Fruit fly (Drosophila melanogaster) whole organism, prepupa: ENCODE measurements around the gene Cyp4ac1.

Source experiments
- CG10631 ChIP-seq: fragments of 200-800 bp; sonication (Bioruptor generic); optimal IDR thresholded peaks from 2 replicates; lab custom pipeline; 2016; ENCODE audit warnings: missing biosample characterization, missing genetic modification characterization
- CG10669 ChIP-seq: fragments of 200-800 bp; sonication (Bioruptor generic); optimal IDR thresholded peaks from 3 replicates; lab custom pipeline; 2018; ENCODE audit warnings: missing biosample characterization, mild to moderate bottlenecking, missing genetic modification characterization, moderate library complexity
- CG11294 ChIP-seq: fragments of 200-800 bp; sonication (Bioruptor generic); IDR thresholded peaks from 2 replicates; pipeline ENCODE4 v1.3.6; 2022; ENCODE audit warnings: missing biosample characterization, missing genetic modification characterization
- CG15336 ChIP-seq: fragments of 200-800 bp; sonication (Bioruptor generic); IDR thresholded peaks from 2 replicates; pipeline ENCODE4 v1.3.6; 2022; ENCODE audit warnings: missing biosample characterization, missing genetic modification characterization
- CG1621 ChIP-seq: fragments of 200-800 bp; sonication (Bioruptor generic); optimal IDR thresholded peaks from 3 replicates; lab custom pipeline; 2018; ENCODE audit warnings: missing biosample characterization, mild to moderate bottlenecking, missing genetic modification characterization
- CG16779 ChIP-seq: fragments of 200-800 bp; sonication (Bioruptor generic); optimal IDR thresholded peaks from 3 replicates; lab custom pipeline; 2017; ENCODE audit warnings: missing biosample characterization, mild to moderate bottlenecking, missing genetic modification characterization
- CG3032 ChIP-seq: fragments of 200-800 bp; optimal IDR thresholded peaks from 2 replicates; lab custom pipeline; 2019; ENCODE audit warnings: missing biosample characterization, mild to moderate bottlenecking, missing genetic modification characterization, moderate library complexity
- CG31627 ChIP-seq: fragments of 200-800 bp; sonication (Bioruptor generic); optimal IDR thresholded peaks from 3 replicates; lab custom pipeline; 2016; ENCODE audit warnings: missing biosample characterization, missing genetic modification characterization
- CG32006 ChIP-seq: fragments of 200-800 bp; sonication (Bioruptor generic); optimal IDR thresholded peaks from 3 replicates; lab custom pipeline; 2017; ENCODE audit warnings: missing biosample characterization, mild to moderate bottlenecking, missing genetic modification characterization
- CG34406 ChIP-seq: fragments of 200-800 bp; sonication (Bioruptor generic); optimal IDR thresholded peaks from 3 replicates; lab custom pipeline; 2016; ENCODE audit warnings: missing biosample characterization, missing genetic modification characterization
- CG3919 ChIP-seq: fragments of 200-800 bp; sonication (Bioruptor generic); optimal IDR thresholded peaks from 3 replicates; lab custom pipeline; 2016; ENCODE audit warnings: missing biosample characterization, missing genetic modification characterization
- CG4318 ChIP-seq: fragments of 200-800 bp; sonication (Bioruptor generic); optimal IDR thresholded peaks from 3 replicates; lab custom pipeline; 2017; ENCODE audit warnings: missing biosample characterization, mild to moderate bottlenecking, missing genetic modification characterization
- CG6163 ChIP-seq: fragments of 200-800 bp; sonication (Bioruptor generic); IDR thresholded peaks from 3 replicates; pipeline ENCODE4 v1.3.6; 2022; ENCODE audit warnings: missing biosample characterization, missing genetic modification characterization
- CG6276 ChIP-seq: fragments of 200-800 bp; sonication (Bioruptor generic); optimal IDR thresholded peaks from 2 replicates; lab custom pipeline; 2017; ENCODE audit warnings: missing biosample characterization, mild to moderate bottlenecking, missing genetic modification characterization
- CG6792 ChIP-seq: fragments of 200-800 bp; sonication (Bioruptor generic); optimal IDR thresholded peaks from 3 replicates; lab custom pipeline; 2016; ENCODE audit warnings: missing biosample characterization, missing genetic modification characterization
- CG6808 ChIP-seq: fragments of 200-800 bp; sonication (Bioruptor generic); optimal IDR thresholded peaks from 3 replicates; lab custom pipeline; 2017; ENCODE audit warnings: missing biosample characterization, missing genetic modification characterization, mild to moderate bottlenecking, moderate library complexity, missing genetic modification reagents
- CG6854 ChIP-seq: fragments of 200-800 bp; sonication (Bioruptor generic); optimal IDR thresholded peaks from 2 replicates; lab custom pipeline; 2017; ENCODE audit warnings: missing biosample characterization, mild to moderate bottlenecking, missing genetic modification characterization
- CG7368 ChIP-seq: fragments of 200-800 bp; sonication (Bioruptor generic); optimal IDR thresholded peaks from 3 replicates; lab custom pipeline; 2016; ENCODE audit warnings: missing biosample characterization, missing genetic modification characterization
- CG8119 ChIP-seq: fragments of 200-800 bp; sonication (Bioruptor generic); IDR thresholded peaks from 3 replicates; pipeline ENCODE4 v1.3.6; 2022; ENCODE audit warnings: missing biosample characterization, missing genetic modification characterization
- CG8319 ChIP-seq: fragments of 200-800 bp; sonication (Bioruptor generic); optimal IDR thresholded peaks from 3 replicates; lab custom pipeline; 2016; ENCODE audit warnings: missing biosample characterization, missing genetic modification characterization
- CG8632 ChIP-seq: fragments of 200-800 bp; sonication (Bioruptor generic); optimal IDR thresholded peaks from 3 replicates; lab custom pipeline; 2016; ENCODE audit warnings: missing biosample characterization, missing genetic modification characterization
- Eip75B ChIP-seq: fragments of 200-800 bp; sonication (Bioruptor generic); optimal IDR thresholded peaks from 3 replicates; lab custom pipeline; 2016; ENCODE audit warnings: missing biosample characterization, missing genetic modification characterization
- Eip78C ChIP-seq: fragments of 200-800 bp; sonication (Bioruptor generic); peaks from one replicate; lab custom pipeline; 2016; ENCODE audit warnings: missing biosample characterization, missing genetic modification characterization
- Ets21C ChIP-seq: fragments of 200-800 bp; sonication (Bioruptor generic); optimal IDR thresholded peaks from 3 replicates; lab custom pipeline; 2016; ENCODE audit warnings: missing biosample characterization, missing genetic modification characterization
- Gug ChIP-seq: fragments of 200-800 bp; sonication (Bioruptor generic); IDR thresholded peaks from 2 replicates; pipeline ENCODE4 v1.3.6; 2022; ENCODE audit warnings: missing biosample characterization, missing genetic modification characterization
- Hr38 ChIP-seq: sonication (Bioruptor generic); optimal IDR thresholded peaks from 2 replicates; lab custom pipeline; 2016; ENCODE audit warnings: missing biosample characterization, missing genetic modification characterization
- Hr39 ChIP-seq: fragments of 200-800 bp; sonication (Bioruptor generic); optimal IDR thresholded peaks from 2 replicates; lab custom pipeline; 2016; ENCODE audit warnings: missing biosample characterization, missing genetic modification characterization
- Hr4 ChIP-seq: fragments of 200-800 bp; sonication (Bioruptor generic); optimal IDR thresholded peaks from 3 replicates; lab custom pipeline; 2016; ENCODE audit warnings: missing biosample characterization, missing genetic modification characterization
- Lpt ChIP-seq: fragments of 200-800 bp; sonication (Bioruptor generic); optimal IDR thresholded peaks from 3 replicates; lab custom pipeline; 2016; ENCODE audit warnings: missing biosample characterization, missing genetic modification characterization
- Met ChIP-seq: fragments of 200-800 bp; sonication (Bioruptor generic); optimal IDR thresholded peaks from 3 replicates; lab custom pipeline; 2016; ENCODE audit warnings: missing biosample characterization, missing genetic modification characterization
- OdsH ChIP-seq: fragments of 200-800 bp; sonication (Bioruptor generic); optimal IDR thresholded peaks from 3 replicates; lab custom pipeline; 2016; ENCODE audit warnings: missing biosample characterization, missing genetic modification characterization
- Smox ChIP-seq: fragments of 200-800 bp; sonication (Bioruptor generic); optimal IDR thresholded peaks from 3 replicates; lab custom pipeline; 2016; ENCODE audit warnings: missing biosample characterization, missing genetic modification characterization
- Sox102F ChIP-seq: fragments of 200-800 bp; sonication (Bioruptor generic); optimal IDR thresholded peaks from 2 replicates; lab custom pipeline; 2016; ENCODE audit warnings: missing biosample characterization, mild to moderate bottlenecking, missing genetic modification characterization
- Sox14 ChIP-seq: fragments of 200-800 bp; sonication (Bioruptor generic); optimal IDR thresholded peaks from 3 replicates; lab custom pipeline; 2016; ENCODE audit warnings: missing biosample characterization, missing genetic modification characterization
- Sox15 ChIP-seq: fragments of 200-800 bp; sonication (Bioruptor generic); optimal IDR thresholded peaks from 3 replicates; lab custom pipeline; 2016; ENCODE audit warnings: missing biosample characterization, missing genetic modification characterization
- achi ChIP-seq: fragments of 200-800 bp; sonication (Bioruptor generic); optimal IDR thresholded peaks from 3 replicates; lab custom pipeline; 2016; ENCODE audit warnings: missing biosample characterization, missing genetic modification characterization
- acj6 ChIP-seq: fragments of 200-800 bp; sonication (Bioruptor generic); optimal IDR thresholded peaks from 3 replicates; lab custom pipeline; 2016; ENCODE audit warnings: missing biosample characterization, missing genetic modification characterization
- cyc ChIP-seq: fragments of 200-800 bp; sonication (Bioruptor generic); optimal IDR thresholded peaks from 3 replicates; lab custom pipeline; 2016; ENCODE audit warnings: missing biosample characterization, missing genetic modification characterization
- dsx ChIP-seq: fragments of 200-800 bp; optimal IDR thresholded peaks from 3 replicates; lab custom pipeline; 2019; ENCODE audit warnings: missing biosample characterization, mild to moderate bottlenecking, missing genetic modification characterization, moderate library complexity; ENCODE audit not compliant: poor library complexity, severe bottlenecking
- eg ChIP-seq: fragments of 200-800 bp; sonication (Bioruptor generic); IDR thresholded peaks from 3 replicates; pipeline ENCODE4 v1.3.6; 2022; ENCODE audit warnings: missing biosample characterization, missing genetic modification characterization
- esn ChIP-seq: fragments of 200-800 bp; sonication (Bioruptor generic); optimal IDR thresholded peaks from 2 replicates; lab custom pipeline; 2016; ENCODE audit warnings: missing biosample characterization, mild to moderate bottlenecking, missing genetic modification characterization, moderate library complexity
- fd59A ChIP-seq: fragments of 200-800 bp; sonication (Bioruptor generic); optimal IDR thresholded peaks from 2 replicates; lab custom pipeline; 2017; ENCODE audit warnings: missing biosample characterization, mild to moderate bottlenecking, missing genetic modification characterization, missing genetic modification reagents
- fd85E ChIP-seq: fragments of 200-800 bp; sonication (Bioruptor generic); optimal IDR thresholded peaks from 3 replicates; lab custom pipeline; 2016; ENCODE audit warnings: missing biosample characterization, missing genetic modification characterization
- fkh ChIP-seq: fragments of 200-800 bp; sonication (Bioruptor generic); optimal IDR thresholded peaks from 3 replicates; lab custom pipeline; 2017; ENCODE audit warnings: missing biosample characterization, mild to moderate bottlenecking, missing genetic modification characterization, moderate library complexity
- lz ChIP-seq: fragments of 200-800 bp; sonication (Bioruptor generic); optimal IDR thresholded peaks from 3 replicates; lab custom pipeline; 2016; ENCODE audit warnings: missing biosample characterization, missing genetic modification characterization
- net ChIP-seq: fragments of 200-800 bp; sonication (Bioruptor generic); optimal IDR thresholded peaks from 3 replicates; lab custom pipeline; 2016; ENCODE audit warnings: missing biosample characterization, missing genetic modification characterization
- pdm3 ChIP-seq: fragments of 200-800 bp; sonication (Bioruptor generic); optimal IDR thresholded peaks from 3 replicates; lab custom pipeline; 2016; ENCODE audit warnings: missing biosample characterization, missing genetic modification characterization
- salr ChIP-seq, 2 experiments: fragments of 200-800 bp; sonication (Bioruptor generic); optimal IDR thresholded peaks; 3 replicates each; lab custom pipeline; 2016 to 2018; ENCODE audit warnings: missing biosample characterization in 2 of 2, missing genetic modification characterization in 2 of 2, mild to moderate bottlenecking in 1 of 2
- ss ChIP-seq, 2 experiments: fragments of 200-800 bp; sonication (Bioruptor generic); optimal IDR thresholded peaks; 2 replicates in 1 of 2; 3 replicates in 1 of 2; lab custom pipeline; 2017 to 2018; ENCODE audit warnings: mild to moderate bottlenecking in 2 of 2, missing biosample characterization in 2 of 2, missing genetic modification characterization in 2 of 2, moderate library complexity in 1 of 2
- topi ChIP-seq: fragments of 200-800 bp; sonication (Bioruptor generic); optimal IDR thresholded peaks from 3 replicates; lab custom pipeline; 2016; ENCODE audit warnings: missing biosample characterization, missing genetic modification characterization
- vri ChIP-seq: fragments of 200-800 bp; sonication (Bioruptor generic); optimal IDR thresholded peaks from 3 replicates; lab custom pipeline; 2016; ENCODE audit warnings: missing biosample characterization, mild to moderate bottlenecking, missing genetic modification characterization

The Cyp4ac1 gene

DNA sequence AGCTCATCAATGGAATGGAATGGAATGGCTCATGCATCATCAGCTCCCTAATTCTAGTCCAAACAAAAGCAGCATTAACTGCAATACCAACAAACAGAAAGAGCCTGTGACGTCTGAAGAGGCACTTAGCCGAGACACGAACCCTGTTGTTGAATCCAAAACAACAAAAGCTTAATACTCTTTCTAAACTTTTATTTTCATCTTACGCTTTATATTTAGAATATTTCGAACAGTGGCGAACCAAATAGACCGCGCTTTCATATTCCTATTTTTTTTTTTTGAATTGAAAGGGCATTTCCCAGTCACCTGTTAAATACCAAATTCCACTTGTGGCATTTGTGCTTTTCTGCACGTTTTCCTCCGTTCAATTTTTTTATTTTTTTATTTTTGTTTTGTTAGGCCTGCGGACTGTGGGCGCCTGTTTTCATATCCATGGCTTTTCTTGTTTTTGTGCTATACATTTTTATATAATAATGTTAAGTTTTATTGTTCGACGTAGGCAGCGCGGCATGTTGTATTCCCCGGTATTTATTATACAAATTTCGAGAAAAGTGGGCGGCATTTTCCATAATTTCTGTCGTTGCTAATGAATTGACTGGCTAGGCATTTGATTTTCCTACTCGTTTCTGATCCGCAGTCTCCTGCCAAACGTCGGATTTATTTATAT, 38.1 kb upstream of the Cyp4ac1 start:
- no peak for TF ChIP-seq Hr38
- TF ChIP-seq Eip78C (GFP tag; lab: Kevin White, UChicago): no peak
- peak; percentile 26 for TF ChIP-seq CG4318
- TF ChIP-seq CG8319 (GFP tag; lab: Kevin White, UChicago): no peak
- TF ChIP-seq CG1621: no peak
- no peak for TF ChIP-seq CG8632 (GFP tag; lab: Kevin White, UChicago)
- peak; percentile 34 for TF ChIP-seq CG3919
- TF ChIP-seq net (GFP tag; lab: Kevin White, UChicago): peak; percentile 26
- TF ChIP-seq fkh (GFP tag; lab: Kevin White, UChicago): no peak
- TF ChIP-seq Sox102F (GFP tag; lab: Kevin White, UChicago): peak; percentile 6
- TF ChIP-seq Lpt: peak; percentile 38
- TF ChIP-seq CG6276 (GFP tag; lab: Kevin White, UChicago): peak; percentile 32
- no peak for TF ChIP-seq CG34406
- peak; percentile 84 for TF ChIP-seq CG15336
- TF ChIP-seq CG6808 (GFP tag; lab: Kevin White, UChicago): no peak
- no peak for TF ChIP-seq dsx (GFP tag; lab: Kevin White, UChicago)
- TF ChIP-seq lz (GFP tag; lab: Kevin White, UChicago): peak; percentile 40
- TF ChIP-seq pdm3 (GFP tag; lab: Kevin White, UChicago): peak; percentile 49
- peak; percentile 48 for TF ChIP-seq Met
- TF ChIP-seq esn: peak; percentile 53
- peak; percentile 16 for TF ChIP-seq CG10631 (GFP tag; lab: Kevin White, UChicago)
- peak; percentile 7 for TF ChIP-seq CG6792 (GFP tag; lab: Kevin White, UChicago)
- TF ChIP-seq Hr39 (GFP tag; lab: Kevin White, UChicago): no peak
- no peak for TF ChIP-seq Smox (GFP tag; lab: Kevin White, UChicago)
- no peak for TF ChIP-seq Sox15 (GFP tag; lab: Kevin White, UChicago)
- peak; percentile 12 for TF ChIP-seq vri (GFP tag; lab: Kevin White, UChicago)
- no peak for TF ChIP-seq fd59A
- TF ChIP-seq achi (GFP tag; lab: Kevin White, UChicago): peak; percentile 27
- TF ChIP-seq Eip75B (GFP tag; lab: Kevin White, UChicago): no peak
- no peak for TF ChIP-seq ss (GFP tag; optimal IDR thresholded peaks at IDR 0.05; lab: Kevin White, UChicago)
- no peak for TF ChIP-seq CG7368 (GFP tag; lab: Kevin White, UChicago)
- TF ChIP-seq CG3032 (tag; lab: Kevin White, UChicago): no peak
- no peak for TF ChIP-seq CG10669 (GFP tag; lab: Kevin White, UChicago)
- peak; percentile 28 for TF ChIP-seq topi
- peak; percentile 75 for TF ChIP-seq Hr4 (GFP tag; lab: Kevin White, UChicago)
- peak; percentile 9 for TF ChIP-seq Ets21C (GFP tag; lab: Kevin White, UChicago)
- TF ChIP-seq Sox14 (GFP tag; lab: Kevin White, UChicago): peak; percentile 34
- peak; percentile 64 for TF ChIP-seq CG32006 (GFP tag; lab: Kevin White, UChicago)
- no peak for TF ChIP-seq CG6854 (GFP tag; lab: Kevin White, UChicago)
- TF ChIP-seq eg (GFP tag; lab: Robert Waterston, UW): peak; percentile 86
- TF ChIP-seq fd85E (GFP tag; lab: Kevin White, UChicago): no peak
- TF ChIP-seq CG31627 (GFP tag; lab: Kevin White, UChicago): peak; percentile 53
- peak; percentile 66; the same call in 2 of the 3 replicates for TF ChIP-seq CG6163 (GFP tag; lab: Robert Waterston, UW)
- TF ChIP-seq CG11294 (GFP tag; lab: Robert Waterston, UW): peak; percentile 47; the same call in 1 of the 2 replicates
- TF ChIP-seq OdsH: peak; percentile 55
- TF ChIP-seq cyc (GFP tag; lab: Kevin White, UChicago): peak; percentile 27
- no peak for TF ChIP-seq CG16779 (tag; lab: Kevin White, UChicago)
- TF ChIP-seq Gug (GFP tag; lab: Robert Waterston, UW): peak; percentile 57
- peak; percentile 46 for TF ChIP-seq acj6 (GFP tag; lab: Kevin White, UChicago)
- peak in 1 of 2 experiments; percentile 4 for TF ChIP-seq salr (GFP tag; optimal IDR thresholded peaks at IDR 0.05; lab: Kevin White, UChicago)
- TF ChIP-seq CG8119: peak; percentile 79
